Fruit fly (Drosophila melanogaster) whole organism, wandering third instar larva: ENCODE measurements around the gene tal-2A.

Experiments
- Abd-B ChIP-seq: fragments of >200 bp; optimal IDR thresholded peaks from 2 replicates; lab custom pipeline; 2017; ENCODE audit warnings: missing biosample characterization, missing genetic modification characterization
- GATAd ChIP-seq: sonication (Bioruptor generic); optimal IDR thresholded peaks from 2 replicates; lab custom pipeline; 2016; ENCODE audit warnings: missing biosample characterization, missing genetic modification characterization
- fru ChIP-seq: fragments of 200-800 bp; sonication (Bioruptor generic); optimal IDR thresholded peaks from 3 replicates; lab custom pipeline; 2016; ENCODE audit warnings: missing biosample characterization, mild to moderate bottlenecking, missing genetic modification characterization
- jim ChIP-seq: fragments of 175-275, 200-325 bp; sonication (Bioruptor generic); optimal IDR thresholded peaks from 2 replicates; lab custom pipeline; 2016; ENCODE audit warnings: missing biosample characterization, mild to moderate bottlenecking, missing genetic modification characterization
- pan ChIP-seq: fragments of >200 bp; optimal IDR thresholded peaks from 2 replicates; lab custom pipeline; 2017

DNA sequence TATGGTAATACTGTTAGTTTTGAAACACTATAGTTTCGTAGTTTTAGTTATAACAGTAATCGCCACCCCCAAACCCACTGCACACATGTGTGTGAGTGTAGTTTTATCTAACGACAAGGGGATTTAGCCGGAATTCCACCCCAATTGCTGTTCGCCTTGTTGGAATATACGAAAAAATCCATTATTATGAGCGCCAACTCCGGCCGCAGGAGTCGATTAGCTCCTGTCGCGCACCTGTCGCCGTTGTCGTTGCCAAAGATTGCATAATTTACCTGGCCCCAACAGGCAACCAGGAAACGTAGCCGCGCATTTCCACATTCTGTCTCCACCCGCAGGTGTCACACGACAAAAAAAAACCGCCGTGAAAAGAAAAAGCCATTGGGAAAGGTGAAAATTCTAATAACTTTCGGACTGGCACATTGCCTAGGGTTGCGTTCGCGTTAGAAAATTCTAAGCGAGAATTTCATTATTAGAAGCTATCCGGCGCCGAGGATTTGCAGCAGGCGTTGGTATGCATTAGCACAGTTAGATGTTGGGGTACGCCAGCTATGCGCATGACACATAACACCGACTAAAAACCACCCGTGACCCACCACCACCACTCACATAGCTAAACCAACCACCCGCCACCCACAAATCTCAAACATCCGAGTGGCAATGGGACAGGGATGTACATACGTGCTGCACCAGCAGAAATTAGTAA is 9.6 kb upstream of the tal-2A start:
- TF ChIP-seq jim (GFP tag; lab: Kevin White, UChicago) (no peak), GATAd (GFP tag; lab: Kevin White, UChicago) (no peak), pan (no peak), Abd-B (GFP tag; lab: Kevin White, UChicago) (no peak), fru (GFP tag; lab: Kevin White, UChicago) (no peak)
